Worm (Caenorhabditis elegans): ENCODE data around the gene srt-67.

Gene srt-67

DNA sequence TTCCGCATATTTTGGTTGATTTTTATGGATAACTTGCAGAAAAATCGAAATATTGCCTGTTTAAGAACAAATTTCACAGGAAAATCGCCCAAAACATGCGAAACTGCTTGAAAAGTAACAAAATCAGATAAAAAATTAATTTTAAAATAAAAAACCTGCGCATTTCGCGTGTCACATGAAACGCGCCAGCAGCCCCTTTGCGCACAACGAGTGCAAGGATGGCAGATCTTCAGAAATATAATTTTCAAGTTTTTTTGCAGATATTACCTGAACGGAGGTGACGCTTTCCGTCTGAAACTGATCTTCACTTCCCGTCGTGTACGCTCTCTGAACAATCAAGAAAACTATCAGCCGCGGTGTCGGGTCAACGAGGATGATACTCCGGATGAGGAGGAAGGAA lies 17.7 kb upstream of the srt-67 start (continued):
- TF ChIP-seq alr-1 (tag; optimal IDR thresholded peaks at IDR 0.05; ENCODE audit: borderline replicate concordance), result no peak
- peak; percentile 67 to 80 for TF ChIP-seq lin-35 (GFP tag; optimal IDR thresholded peaks at IDR 0.05)
- peak; percentile 5 for TF ChIP-seq nhr-90 (tag; optimal IDR thresholded peaks at IDR 0.05; ENCODE audit: poor library complexity)
- TF ChIP-seq mdl-1 (tag; optimal IDR thresholded peaks at IDR 0.05), result peak in 1 of 2 experiments; percentile 32
- TF ChIP-seq fos-1 (tag; optimal IDR thresholded peaks at IDR 0.05), result no peak
- TF ChIP-seq unc-62 (GFP tag; optimal IDR thresholded peaks at IDR 0.05), result no peak
- TF ChIP-seq unc-30 (tag; optimal IDR thresholded peaks at IDR 0.05), result no peak
- TF ChIP-seq skn-1 (tag; optimal IDR thresholded peaks at IDR 0.05), result peak; percentile 35
- TF ChIP-seq lin-14 (GFP tag; optimal IDR thresholded peaks at IDR 0.05), result no peak
- TF ChIP-seq fkh-8 (tag; optimal IDR thresholded peaks at IDR 0.05), result peak; percentile 26
- no peak for TF ChIP-seq nhr-12 (tag; optimal IDR thresholded peaks at IDR 0.05)
- peak; percentile 73 to 78 for TF ChIP-seq efl-1 (optimal IDR thresholded peaks at IDR 0.05)
- peak; percentile 81 to 98 for TF ChIP-seq efl-1 (GFP tag; optimal IDR thresholded peaks at IDR 0.05 in 1 of 2)
- TF ChIP-seq nhr-77 (tag; optimal IDR thresholded peaks at IDR 0.05), result no peak
- TF ChIP-seq C34B4.2 (tag; optimal IDR thresholded peaks at IDR 0.05), result no peak
- no peak for TF ChIP-seq aha-1 (tag; optimal IDR thresholded peaks at IDR 0.05)
- no peak for TF ChIP-seq zag-1 (tag; optimal IDR thresholded peaks at IDR 0.05)
- no peak for TF ChIP-seq hlh-4 (tag; optimal IDR thresholded peaks at IDR 0.05)
- no peak for TF ChIP-seq unc-130 (tag; optimal IDR thresholded peaks at IDR 0.05)
- TF ChIP-seq xbp-1 (tag; optimal IDR thresholded peaks at IDR 0.05), result peak; percentile 33
- no peak for TF ChIP-seq pqm-1 (tag; optimal IDR thresholded peaks at IDR 0.05)
- TF ChIP-seq C04F5.9 (tag; optimal IDR thresholded peaks at IDR 0.05), result no peak
- TF ChIP-seq efl-3 (GFP tag; optimal IDR thresholded peaks at IDR 0.05), result no peak
- TF ChIP-seq unc-98 (GFP tag; IDR thresholded peaks at IDR 0.05), result no peak
- no peak for TF ChIP-seq dsc-1 (tag; optimal IDR thresholded peaks at IDR 0.05)
- no peak for TF ChIP-seq elt-2 (tag; optimal IDR thresholded peaks at IDR 0.05)
- TF ChIP-seq ces-1 (GFP tag; optimal IDR thresholded peaks at IDR 0.05), result no peak
- no peak for TF ChIP-seq nhr-11 (tag; optimal IDR thresholded peaks at IDR 0.05)
- TF ChIP-seq fkh-4 (tag; optimal IDR thresholded peaks at IDR 0.05; ENCODE audit: borderline replicate concordance), result no peak
- peak; percentile 11 for TF ChIP-seq zip-4 (GFP tag; optimal IDR thresholded peaks at IDR 0.05)
- peak; percentile 55 for TF ChIP-seq snpc-4 (tag; optimal IDR thresholded peaks at IDR 0.05)
- TF ChIP-seq nhr-76 (tag; optimal IDR thresholded peaks at IDR 0.05), result no peak
- TF ChIP-seq ztf-11 (tag; optimal IDR thresholded peaks at IDR 0.05), result no peak
- peak; percentile 75 for TF ChIP-seq mep-1 (tag; optimal IDR thresholded peaks at IDR 0.05)
- no peak for TF ChIP-seq fkh-10 (GFP tag; optimal IDR thresholded peaks at IDR 0.05)
- peak; percentile 24 for TF ChIP-seq isw-1 (GFP tag; IDR thresholded peaks at IDR 0.05)
- peak; percentile 80 for TF ChIP-seq nhr-71 (tag; optimal IDR thresholded peaks at IDR 0.05)
- no peak for TF ChIP-seq irx-1 (tag; optimal IDR thresholded peaks at IDR 0.05)

DNA sequence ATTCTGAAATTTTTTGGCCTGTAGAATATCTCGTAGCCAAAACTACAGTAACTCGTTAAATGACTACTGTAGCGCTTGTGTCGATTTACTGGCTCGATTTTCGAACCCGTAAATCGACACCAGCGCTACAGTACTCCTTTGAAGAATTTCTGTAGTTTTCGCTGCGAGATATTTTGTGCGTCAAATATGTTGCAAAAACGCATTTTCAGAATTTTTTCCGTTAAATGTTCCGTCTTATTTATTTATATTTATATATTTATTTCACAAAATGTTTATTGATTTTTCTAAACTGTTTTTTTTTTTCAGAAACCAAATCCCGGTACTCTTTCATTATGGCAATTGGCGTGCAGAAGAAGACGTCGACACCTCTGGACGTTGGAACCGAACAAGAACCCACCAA lies 16.5 kb upstream of the srt-67 start, which contains the start of gene natc-2:
TSS of gene natc-2 (plus strand) at position 301 of the 400 bp plus-strand sequence.
- no peak for TF ChIP-seq pqm-1 (tag; optimal IDR thresholded peaks at IDR 0.05)
- TF ChIP-seq snpc-4 (tag; optimal IDR thresholded peaks at IDR 0.05), result no peak
- no peak for TF ChIP-seq lin-39 (tag; optimal IDR thresholded peaks at IDR 0.05)
- TF ChIP-seq elt-2 (tag; optimal IDR thresholded peaks at IDR 0.05), result no peak
- no peak for TF ChIP-seq C34B4.2 (tag; optimal IDR thresholded peaks at IDR 0.05)
- TF ChIP-seq mdl-1 (tag; optimal IDR thresholded peaks at IDR 0.05), result no peak
- TF ChIP-seq nhr-76 (tag; optimal IDR thresholded peaks at IDR 0.05), result no peak
- no peak for TF ChIP-seq sox-4 (tag; optimal IDR thresholded peaks at IDR 0.05)
- no peak for TF ChIP-seq fkh-10 (GFP tag; optimal IDR thresholded peaks at IDR 0.05)
- TF ChIP-seq lin-35 (GFP tag; optimal IDR thresholded peaks at IDR 0.05), result no peak
- TF ChIP-seq mab-9 (GFP tag; IDR thresholded peaks at IDR 0.05), result no peak
- TF ChIP-seq ama-1 (optimal IDR thresholded peaks at IDR 0.05), result no peak
- TF ChIP-seq fkh-4 (tag; optimal IDR thresholded peaks at IDR 0.05; ENCODE audit: borderline replicate concordance), result no peak
- TF ChIP-seq ceh-63 (GFP tag; optimal IDR thresholded peaks at IDR 0.05), result no peak

Data from whole organism, L1 larva.